Worm (Caenorhabditis elegans) whole organism, L4 larva: ENCODE results near the gene ttbk-5.

Experiments used
- aly-2 ChIP-seq: sonication (generic microtip); optimal IDR thresholded peaks from 2 replicates; lab custom pipeline; 2018; ENCODE audit warnings: missing biosample characterization, missing genetic modification characterization
- ama-1 ChIP-seq: fragments of 150-350 bp; optimal IDR thresholded peaks from 2 replicates; lab custom pipeline; 2014; ENCODE audit warnings: inconsistent platforms, mixed read lengths
- ctbp-1 ChIP-seq: fragments of 200-800 bp; sonication (Bioruptor generic); IDR thresholded peaks from 2 replicates; pipeline ENCODE4 v1.3.6; 2022; ENCODE audit warnings: missing genetic modification reagents, missing genetic modification characterization, missing compliant biosample characterization
- dmd-9 ChIP-seq: fragments of 200-800 bp; sonication (Bioruptor generic); IDR thresholded peaks from 2 replicates; pipeline ENCODE4 v1.3.6; 2022; ENCODE audit warnings: missing genetic modification reagents, missing genetic modification characterization, missing compliant biosample characterization
- fos-1 ChIP-seq: fragments of 150-350 bp; optimal IDR thresholded peaks from 2 replicates; lab custom pipeline; 2014; ENCODE audit warnings: missing biosample characterization, missing genetic modification characterization
- gei-8 ChIP-seq: fragments of 200-800 bp; sonication (Bioruptor generic); optimal IDR thresholded peaks from 2 replicates; lab custom pipeline; 2018; ENCODE audit warnings: mild to moderate bottlenecking, missing genetic modification characterization, missing compliant biosample characterization
- jun-1 ChIP-seq: fragments of 150-350 bp; optimal IDR thresholded peaks from 2 replicates; lab custom pipeline; 2014; ENCODE audit warnings: missing biosample characterization, missing genetic modification reagents, missing genetic modification characterization
- lin-38 ChIP-seq: fragments of 200-800 bp; sonication (Bioruptor generic); IDR thresholded peaks from 2 replicates; pipeline ENCODE4 v1.3.6; 2022; ENCODE audit warnings: missing genetic modification reagents, missing genetic modification characterization, missing compliant biosample characterization
- nhr-237 ChIP-seq: sonication (generic microtip); optimal IDR thresholded peaks from 2 replicates; lab custom pipeline; 2017; ENCODE audit warnings: missing biosample characterization, missing genetic modification characterization
- nhr-6 ChIP-seq: fragments of 150-350 bp; optimal IDR thresholded peaks from 2 replicates; lab custom pipeline; 2014; ENCODE audit warnings: missing biosample characterization, missing genetic modification characterization
- skn-1 ChIP-seq: fragments of 150-350 bp; optimal IDR thresholded peaks from 2 replicates; lab custom pipeline; 2014; ENCODE audit warnings: missing biosample characterization, missing genetic modification characterization
- unc-39 ChIP-seq: sonication (generic microtip); optimal IDR thresholded peaks from 2 replicates; lab custom pipeline; 2017; ENCODE audit warnings: missing biosample characterization, missing genetic modification characterization

- TF ChIP-seq lin-38 (no peak), nhr-237 (no peak), fos-1 (tag; lab: Kevin White, UChicago) (no peak), unc-39 (tag; lab: Kevin White, UChicago) (no peak), ama-1 (no peak), nhr-6 (tag; lab: Kevin White, UChicago) (no peak), ctbp-1 (GFP tag; lab: Robert Waterston, UW) (no peak), aly-2 (tag; lab: Kevin White, UChicago) (no peak), jun-1 (tag; lab: Kevin White, UChicago) (no peak), gei-8 (GFP tag; lab: Kevin White, UChicago) (no peak), skn-1 (tag; lab: Kevin White, UChicago) (no peak), dmd-9 (GFP tag; lab: Robert Waterston, UW) (no peak)
Observed at ce11 chrIV:10137804-10138203, 47.3 kb downstream of the ttbk-5 start, which contains the start of gene K08F4.12.
